Fruit fly (Drosophila melanogaster) whole organism, prepupa: ENCODE results near the gene Sfxn1-3.
A peak's percentile ranks its signal among the peaks of the same experiment; 100 is the strongest.

Experiments
- Blimp-1 ChIP-seq: fragments of 200-800 bp; sonication (Bioruptor generic); optimal IDR thresholded peaks from 3 replicates; lab custom pipeline; 2017; ENCODE audit warnings: missing biosample characterization, missing genetic modification characterization, mild to moderate bottlenecking, moderate library complexity, missing genetic modification reagents
- CG10631 ChIP-seq: fragments of 200-800 bp; sonication (Bioruptor generic); optimal IDR thresholded peaks from 2 replicates; lab custom pipeline; 2016; ENCODE audit warnings: missing biosample characterization, missing genetic modification characterization
- CG10669 ChIP-seq: fragments of 200-800 bp; sonication (Bioruptor generic); optimal IDR thresholded peaks from 3 replicates; lab custom pipeline; 2018; ENCODE audit warnings: missing biosample characterization, mild to moderate bottlenecking, missing genetic modification characterization, moderate library complexity
- CG11294 ChIP-seq: fragments of 200-800 bp; sonication (Bioruptor generic); IDR thresholded peaks from 2 replicates; pipeline ENCODE4 v1.3.6; 2022; ENCODE audit warnings: missing biosample characterization, missing genetic modification characterization
- CG11762 ChIP-seq: fragments of 200-800 bp; sonication (Bioruptor generic); optimal IDR thresholded peaks from 3 replicates; lab custom pipeline; 2016; ENCODE audit warnings: missing biosample characterization, missing genetic modification characterization; ENCODE audit not compliant: insufficient read depth
- CG11902 ChIP-seq: fragments of 200-800 bp; sonication (Bioruptor generic); optimal IDR thresholded peaks from 3 replicates; lab custom pipeline; 2016; ENCODE audit warnings: missing biosample characterization, missing genetic modification characterization
- CG1621 ChIP-seq: fragments of 200-800 bp; sonication (Bioruptor generic); optimal IDR thresholded peaks from 3 replicates; lab custom pipeline; 2018; ENCODE audit warnings: missing biosample characterization, mild to moderate bottlenecking, missing genetic modification characterization
- CG16779 ChIP-seq: fragments of 200-800 bp; sonication (Bioruptor generic); optimal IDR thresholded peaks from 3 replicates; lab custom pipeline; 2017; ENCODE audit warnings: missing biosample characterization, mild to moderate bottlenecking, missing genetic modification characterization
- CG31627 ChIP-seq: fragments of 200-800 bp; sonication (Bioruptor generic); optimal IDR thresholded peaks from 3 replicates; lab custom pipeline; 2016; ENCODE audit warnings: missing biosample characterization, missing genetic modification characterization
- CG34406 ChIP-seq: fragments of 200-800 bp; sonication (Bioruptor generic); optimal IDR thresholded peaks from 3 replicates; lab custom pipeline; 2016; ENCODE audit warnings: missing biosample characterization, missing genetic modification characterization
- CG3919 ChIP-seq: fragments of 200-800 bp; sonication (Bioruptor generic); optimal IDR thresholded peaks from 3 replicates; lab custom pipeline; 2016; ENCODE audit warnings: missing biosample characterization, missing genetic modification characterization
- CG4318 ChIP-seq: fragments of 200-800 bp; sonication (Bioruptor generic); optimal IDR thresholded peaks from 3 replicates; lab custom pipeline; 2017; ENCODE audit warnings: missing biosample characterization, mild to moderate bottlenecking, missing genetic modification characterization
- CG6163 ChIP-seq: fragments of 200-800 bp; sonication (Bioruptor generic); IDR thresholded peaks from 3 replicates; pipeline ENCODE4 v1.3.6; 2022; ENCODE audit warnings: missing biosample characterization, missing genetic modification characterization
- CG6276 ChIP-seq: fragments of 200-800 bp; sonication (Bioruptor generic); optimal IDR thresholded peaks from 2 replicates; lab custom pipeline; 2017; ENCODE audit warnings: missing biosample characterization, mild to moderate bottlenecking, missing genetic modification characterization
- CG6792 ChIP-seq: fragments of 200-800 bp; sonication (Bioruptor generic); optimal IDR thresholded peaks from 3 replicates; lab custom pipeline; 2016; ENCODE audit warnings: missing biosample characterization, missing genetic modification characterization
- CG6808 ChIP-seq: fragments of 200-800 bp; sonication (Bioruptor generic); optimal IDR thresholded peaks from 3 replicates; lab custom pipeline; 2017; ENCODE audit warnings: missing biosample characterization, missing genetic modification characterization, mild to moderate bottlenecking, moderate library complexity, missing genetic modification reagents
- CG6854 ChIP-seq: fragments of 200-800 bp; sonication (Bioruptor generic); optimal IDR thresholded peaks from 2 replicates; lab custom pipeline; 2017; ENCODE audit warnings: missing biosample characterization, mild to moderate bottlenecking, missing genetic modification characterization
- CG7368 ChIP-seq: fragments of 200-800 bp; sonication (Bioruptor generic); optimal IDR thresholded peaks from 3 replicates; lab custom pipeline; 2016; ENCODE audit warnings: missing biosample characterization, missing genetic modification characterization
- CG8119 ChIP-seq: fragments of 200-800 bp; sonication (Bioruptor generic); IDR thresholded peaks from 3 replicates; pipeline ENCODE4 v1.3.6; 2022; ENCODE audit warnings: missing biosample characterization, missing genetic modification characterization
- CG8319 ChIP-seq: fragments of 200-800 bp; sonication (Bioruptor generic); optimal IDR thresholded peaks from 3 replicates; lab custom pipeline; 2016; ENCODE audit warnings: missing biosample characterization, missing genetic modification characterization
- CG8632 ChIP-seq: fragments of 200-800 bp; sonication (Bioruptor generic); optimal IDR thresholded peaks from 3 replicates; lab custom pipeline; 2016; ENCODE audit warnings: missing biosample characterization, missing genetic modification characterization
- CG9139 ChIP-seq: fragments of 200-800 bp; sonication (Bioruptor generic); optimal IDR thresholded peaks from 3 replicates; lab custom pipeline; 2017; ENCODE audit warnings: missing biosample characterization, mild to moderate bottlenecking, missing genetic modification characterization
- Eip78C ChIP-seq: fragments of 200-800 bp; sonication (Bioruptor generic); peaks from one replicate; lab custom pipeline; 2016; ENCODE audit warnings: missing biosample characterization, missing genetic modification characterization
- Eip93F ChIP-seq: fragments of 200-800 bp; sonication (Bioruptor generic); optimal IDR thresholded peaks from 2 replicates; lab custom pipeline; 2016; ENCODE audit warnings: missing biosample characterization, mild to moderate bottlenecking, missing genetic modification characterization
- Ets21C ChIP-seq: fragments of 200-800 bp; sonication (Bioruptor generic); optimal IDR thresholded peaks from 3 replicates; lab custom pipeline; 2016; ENCODE audit warnings: missing biosample characterization, missing genetic modification characterization
- Ets96B ChIP-seq: fragments of 200-800 bp; optimal IDR thresholded peaks from 2 replicates; lab custom pipeline; 2019; ENCODE audit warnings: missing biosample characterization, mild to moderate bottlenecking, missing genetic modification characterization, moderate library complexity
- Gug ChIP-seq: fragments of 200-800 bp; sonication (Bioruptor generic); IDR thresholded peaks from 2 replicates; pipeline ENCODE4 v1.3.6; 2022; ENCODE audit warnings: missing biosample characterization, missing genetic modification characterization
- Hr38 ChIP-seq: sonication (Bioruptor generic); optimal IDR thresholded peaks from 2 replicates; lab custom pipeline; 2016; ENCODE audit warnings: missing biosample characterization, missing genetic modification characterization
- Hr39 ChIP-seq: fragments of 200-800 bp; sonication (Bioruptor generic); optimal IDR thresholded peaks from 2 replicates; lab custom pipeline; 2016; ENCODE audit warnings: missing biosample characterization, missing genetic modification characterization
- Hr4 ChIP-seq: fragments of 200-800 bp; sonication (Bioruptor generic); optimal IDR thresholded peaks from 3 replicates; lab custom pipeline; 2016; ENCODE audit warnings: missing biosample characterization, missing genetic modification characterization
- Lpt ChIP-seq: fragments of 200-800 bp; sonication (Bioruptor generic); optimal IDR thresholded peaks from 3 replicates; lab custom pipeline; 2016; ENCODE audit warnings: missing biosample characterization, missing genetic modification characterization
- Met ChIP-seq: fragments of 200-800 bp; sonication (Bioruptor generic); optimal IDR thresholded peaks from 3 replicates; lab custom pipeline; 2016; ENCODE audit warnings: missing biosample characterization, missing genetic modification characterization
- OdsH ChIP-seq: fragments of 200-800 bp; sonication (Bioruptor generic); optimal IDR thresholded peaks from 3 replicates; lab custom pipeline; 2016; ENCODE audit warnings: missing biosample characterization, missing genetic modification characterization
- Smox ChIP-seq: fragments of 200-800 bp; sonication (Bioruptor generic); optimal IDR thresholded peaks from 3 replicates; lab custom pipeline; 2016; ENCODE audit warnings: missing biosample characterization, missing genetic modification characterization
- Sox15 ChIP-seq: fragments of 200-800 bp; sonication (Bioruptor generic); optimal IDR thresholded peaks from 3 replicates; lab custom pipeline; 2016; ENCODE audit warnings: missing biosample characterization, missing genetic modification characterization
- cyc ChIP-seq: fragments of 200-800 bp; sonication (Bioruptor generic); optimal IDR thresholded peaks from 3 replicates; lab custom pipeline; 2016; ENCODE audit warnings: missing biosample characterization, missing genetic modification characterization
- dac ChIP-seq: fragments of 200-800 bp; sonication (Bioruptor generic); optimal IDR thresholded peaks from 2 replicates; lab custom pipeline; 2017; ENCODE audit warnings: missing biosample characterization, mild to moderate bottlenecking, missing genetic modification characterization
- dsx ChIP-seq: fragments of 200-800 bp; optimal IDR thresholded peaks from 3 replicates; lab custom pipeline; 2019; ENCODE audit warnings: missing biosample characterization, mild to moderate bottlenecking, missing genetic modification characterization, moderate library complexity; ENCODE audit not compliant: poor library complexity, severe bottlenecking
- fd59A ChIP-seq: fragments of 200-800 bp; sonication (Bioruptor generic); optimal IDR thresholded peaks from 2 replicates; lab custom pipeline; 2017; ENCODE audit warnings: missing biosample characterization, mild to moderate bottlenecking, missing genetic modification characterization, missing genetic modification reagents
- fd85E ChIP-seq: fragments of 200-800 bp; sonication (Bioruptor generic); optimal IDR thresholded peaks from 3 replicates; lab custom pipeline; 2016; ENCODE audit warnings: missing biosample characterization, missing genetic modification characterization
- fkh ChIP-seq: fragments of 200-800 bp; sonication (Bioruptor generic); optimal IDR thresholded peaks from 3 replicates; lab custom pipeline; 2017; ENCODE audit warnings: missing biosample characterization, mild to moderate bottlenecking, missing genetic modification characterization, moderate library complexity
- lz ChIP-seq: fragments of 200-800 bp; sonication (Bioruptor generic); optimal IDR thresholded peaks from 3 replicates; lab custom pipeline; 2016; ENCODE audit warnings: missing biosample characterization, missing genetic modification characterization
- net ChIP-seq: fragments of 200-800 bp; sonication (Bioruptor generic); optimal IDR thresholded peaks from 3 replicates; lab custom pipeline; 2016; ENCODE audit warnings: missing biosample characterization, missing genetic modification characterization
- pdm3 ChIP-seq: fragments of 200-800 bp; sonication (Bioruptor generic); optimal IDR thresholded peaks from 3 replicates; lab custom pipeline; 2016; ENCODE audit warnings: missing biosample characterization, missing genetic modification characterization
- salr ChIP-seq, 2 experiments: fragments of 200-800 bp; sonication (Bioruptor generic); optimal IDR thresholded peaks; 3 replicates each; lab custom pipeline; 2016 to 2018; ENCODE audit warnings: missing biosample characterization in 2 of 2, missing genetic modification characterization in 2 of 2, mild to moderate bottlenecking in 1 of 2
- spab ChIP-seq: fragments of 200-800 bp; sonication (Bioruptor generic); optimal IDR thresholded peaks from 2 replicates; lab custom pipeline; 2017; ENCODE audit warnings: missing biosample characterization, mild to moderate bottlenecking, missing genetic modification characterization, missing genetic modification reagents
- ss ChIP-seq, 2 experiments: fragments of 200-800 bp; sonication (Bioruptor generic); optimal IDR thresholded peaks; 2 replicates in 1 of 2; 3 replicates in 1 of 2; lab custom pipeline; 2017 to 2018; ENCODE audit warnings: mild to moderate bottlenecking in 2 of 2, missing biosample characterization in 2 of 2, missing genetic modification characterization in 2 of 2, moderate library complexity in 1 of 2
- topi ChIP-seq: fragments of 200-800 bp; sonication (Bioruptor generic); optimal IDR thresholded peaks from 3 replicates; lab custom pipeline; 2016; ENCODE audit warnings: missing biosample characterization, missing genetic modification characterization
- vri ChIP-seq: fragments of 200-800 bp; sonication (Bioruptor generic); optimal IDR thresholded peaks from 3 replicates; lab custom pipeline; 2016; ENCODE audit warnings: missing biosample characterization, mild to moderate bottlenecking, missing genetic modification characterization

Gene Sfxn1-3

dm6 chr3R:4394654-4395581 is 16.5 kb downstream of the Sfxn1-3 start:
- TF ChIP-seq dac (GFP tag; lab: Kevin White, UChicago) = peak; percentile 95
- peak; percentile 85 for TF ChIP-seq CG10631 (GFP tag; lab: Kevin White, UChicago)
- TF ChIP-seq CG3919 (GFP tag; lab: Kevin White, UChicago) = peak; percentile 96
- peak; percentile 76 for TF ChIP-seq spab (GFP tag; lab: Kevin White, UChicago)
- no peak for TF ChIP-seq Hr38 (GFP tag; lab: Kevin White, UChicago)
- TF ChIP-seq ss (GFP tag; optimal IDR thresholded peaks at IDR 0.05; lab: Kevin White, UChicago) = peak; percentile 68 to 76
- TF ChIP-seq CG8632 = peak; percentile 92
- peak; percentile 89 for TF ChIP-seq fkh
- TF ChIP-seq vri = peak; percentile 97
- peak; percentile 87 for TF ChIP-seq Ets96B (tag; lab: Kevin White, UChicago)
- peak; percentile 95 for TF ChIP-seq cyc (GFP tag; lab: Kevin White, UChicago)
- peak; percentile 88 for TF ChIP-seq CG16779 (tag; lab: Kevin White, UChicago)
- peak; percentile 95 for TF ChIP-seq CG6276 (GFP tag; lab: Kevin White, UChicago)
- peak; percentile 96 for TF ChIP-seq pdm3 (GFP tag; lab: Kevin White, UChicago)
- TF ChIP-seq Hr39 = peak; percentile 96
- peak; percentile 90 for TF ChIP-seq Smox (GFP tag; lab: Kevin White, UChicago)
- peak; percentile 95 for TF ChIP-seq CG6163 (GFP tag; lab: Robert Waterston, UW)
- TF ChIP-seq OdsH (GFP tag; lab: Kevin White, UChicago) = peak; percentile 95
- TF ChIP-seq Sox15 (GFP tag; lab: Kevin White, UChicago) = peak; percentile 88
- peak; percentile 92; the same call in 1 of the 2 replicates for TF ChIP-seq CG11294 (GFP tag; lab: Robert Waterston, UW)
- TF ChIP-seq CG31627 (GFP tag; lab: Kevin White, UChicago) = peak; percentile 95
- peak; percentile 83 for TF ChIP-seq CG8319 (GFP tag; lab: Kevin White, UChicago)
- peak; percentile 97 for TF ChIP-seq CG8119 (GFP tag; lab: Robert Waterston, UW)
- peak; percentile 88 for TF ChIP-seq dsx (GFP tag; lab: Kevin White, UChicago)
- peak; percentile 86 to 89 for TF ChIP-seq salr (GFP tag; optimal IDR thresholded peaks at IDR 0.05; lab: Kevin White, UChicago)
- TF ChIP-seq CG6808 (GFP tag; lab: Kevin White, UChicago) = peak; percentile 65
- TF ChIP-seq Eip78C (GFP tag; lab: Kevin White, UChicago) = peak; percentile 99
- TF ChIP-seq CG4318 (GFP tag; lab: Kevin White, UChicago) = peak; percentile 93
- TF ChIP-seq CG10669 = peak; percentile 86
- peak; percentile 96 for TF ChIP-seq Lpt (GFP tag; lab: Kevin White, UChicago)
- peak; percentile 90 for TF ChIP-seq CG1621 (tag; lab: Kevin White, UChicago)
- peak; percentile 94 for TF ChIP-seq Met (GFP tag; lab: Kevin White, UChicago)
- TF ChIP-seq CG9139 = peak; percentile 52
- peak; percentile 94 for TF ChIP-seq lz (GFP tag; lab: Kevin White, UChicago)
- TF ChIP-seq fd85E = peak; percentile 83
- peak; percentile 87 for TF ChIP-seq Ets21C (GFP tag; lab: Kevin White, UChicago)
- TF ChIP-seq CG34406 (GFP tag; lab: Kevin White, UChicago) = peak; percentile 94
- TF ChIP-seq Eip93F (GFP tag; lab: Kevin White, UChicago) = peak; percentile 93
- peak; percentile 93 for TF ChIP-seq CG6792
- peak; percentile 61 for TF ChIP-seq Blimp-1 (GFP tag; lab: Kevin White, UChicago)
- peak; percentile 80 for TF ChIP-seq fd59A (GFP tag; lab: Kevin White, UChicago)
- peak; percentile 88 for TF ChIP-seq CG6854 (GFP tag; lab: Kevin White, UChicago)
- TF ChIP-seq CG11762 (GFP tag; lab: Kevin White, UChicago) = peak; percentile 87
- peak; percentile 97 for TF ChIP-seq Hr4 (GFP tag; lab: Kevin White, UChicago)
- peak; percentile 93 for TF ChIP-seq Gug (GFP tag; lab: Robert Waterston, UW)
- TF ChIP-seq CG11902 (GFP tag; lab: Kevin White, UChicago) = peak; percentile 91
- peak; percentile 92 for TF ChIP-seq CG7368 (GFP tag; lab: Kevin White, UChicago)
- peak; percentile 94 for TF ChIP-seq net
- TF ChIP-seq topi (GFP tag; lab: Kevin White, UChicago) = peak; percentile 95
